Worm (Caenorhabditis elegans): ENCODE data around the gene F26F4.9.

Gene F26F4.9

ce11 chrIII:4912317-4912716 lies at the start of gene F26F4.9, which contains the start of gene cee-1:
Gene F26F4.9 (minus strand): TSS chrIII:4912521.
Gene cee-1 (plus strand): TSS chrIII:4912699.
- TF ChIP-seq sptf-1 (tag; optimal IDR thresholded peaks at IDR 0.05) (peak; percentile 17), nhr-12 (tag; optimal IDR thresholded peaks at IDR 0.05) (no peak), mls-2 (tag; optimal IDR thresholded peaks at IDR 0.05) (no peak), nhr-2 (tag; optimal IDR thresholded peaks at IDR 0.05) (no peak), ceh-39 (tag; optimal IDR thresholded peaks at IDR 0.05) (no peak), ces-1 (GFP tag; optimal IDR thresholded peaks at IDR 0.05) (peak; percentile 37), lsy-2 (tag; optimal IDR thresholded peaks at IDR 0.05) (no peak), drap-1 (GFP tag; optimal IDR thresholded peaks at IDR 0.05) (no peak), ham-2 (GFP tag; optimal IDR thresholded peaks at IDR 0.05) (no peak), tbx-8 (GFP tag; optimal IDR thresholded peaks at IDR 0.05) (no peak), unc-62 (GFP tag; optimal IDR thresholded peaks at IDR 0.05) (no peak)

- TF ChIP-seq ceh-39 (tag; optimal IDR thresholded peaks at IDR 0.05) (no peak), drap-1 (GFP tag; optimal IDR thresholded peaks at IDR 0.05) (no peak), mep-1 (tag; optimal IDR thresholded peaks at IDR 0.05) (no peak), ceh-43 (GFP tag; optimal IDR thresholded peaks at IDR 0.05) (no peak), ceh-83 (GFP tag; optimal IDR thresholded peaks at IDR 0.05) (no peak), mab-5 (tag; optimal IDR thresholded peaks at IDR 0.05) (no peak), tbx-8 (GFP tag; optimal IDR thresholded peaks at IDR 0.05) (no peak), zip-8 (tag; optimal IDR thresholded peaks at IDR 0.05) (no peak), M03D4.4 (tag; optimal IDR thresholded peaks at IDR 0.05) (no peak), elt-1 (tag; optimal IDR thresholded peaks at IDR 0.05; ENCODE audit: borderline replicate concordance, insufficient read depth) (no peak), lsy-2 (tag; optimal IDR thresholded peaks at IDR 0.05) (no peak)
Measured at ce11 chrIII:4961281-4961680, 49.0 kb upstream of the F26F4.9 start.

- no peak for TF ChIP-seq ceh-83 (GFP tag; optimal IDR thresholded peaks at IDR 0.05)
- TF ChIP-seq nhr-12 (tag; optimal IDR thresholded peaks at IDR 0.05): no peak
- TF ChIP-seq drap-1 (GFP tag; optimal IDR thresholded peaks at IDR 0.05): no peak
- no peak for TF ChIP-seq hlh-1 (tag; optimal IDR thresholded peaks at IDR 0.05)
- no peak for TF ChIP-seq ham-2 (GFP tag; optimal IDR thresholded peaks at IDR 0.05)
- TF ChIP-seq unc-62 (GFP tag; optimal IDR thresholded peaks at IDR 0.05): no peak
- no peak for TF ChIP-seq lin-32 (GFP tag; optimal IDR thresholded peaks at IDR 0.05)
- no peak for TF ChIP-seq snpc-4 (tag; optimal IDR thresholded peaks at IDR 0.05)
- TF ChIP-seq ceh-43 (GFP tag; optimal IDR thresholded peaks at IDR 0.05): no peak
- no peak for TF ChIP-seq elt-1 (tag; optimal IDR thresholded peaks at IDR 0.05; ENCODE audit: borderline replicate concordance, insufficient read depth)
- TF ChIP-seq nhr-2 (tag; optimal IDR thresholded peaks at IDR 0.05): no peak
- no peak for TF ChIP-seq cnd-1 (tag; optimal IDR thresholded peaks at IDR 0.05)
- no peak for TF ChIP-seq lin-13 (tag; optimal IDR thresholded peaks at IDR 0.05)
- no peak for TF ChIP-seq flh-1 (GFP tag; optimal IDR thresholded peaks at IDR 0.05)
- no peak for TF ChIP-seq sptf-1 (tag; optimal IDR thresholded peaks at IDR 0.05)
- no peak for TF ChIP-seq pha-4 (tag; optimal IDR thresholded peaks at IDR 0.05)
- no peak for TF ChIP-seq tbx-8 (GFP tag; optimal IDR thresholded peaks at IDR 0.05)
- no peak for TF ChIP-seq lsy-2 (tag; optimal IDR thresholded peaks at IDR 0.05)
- TF ChIP-seq unc-120 (tag; optimal IDR thresholded peaks at IDR 0.05; ENCODE audit: poor library complexity, severe bottlenecking): no peak
- no peak for TF ChIP-seq ces-1 (GFP tag; optimal IDR thresholded peaks at IDR 0.05)
Measured at ce11 chrIII:4960204-4960603, 47.9 kb upstream of the F26F4.9 start, which contains the start of gene C27F2.4. Gene C27F2.4 (minus strand): TSS chrIII:4960304.

- no peak for TF ChIP-seq flh-1 (GFP tag; optimal IDR thresholded peaks at IDR 0.05)
- no peak for TF ChIP-seq lin-32 (GFP tag; optimal IDR thresholded peaks at IDR 0.05)
- no peak for TF ChIP-seq ham-2 (GFP tag; optimal IDR thresholded peaks at IDR 0.05)
- TF ChIP-seq sem-2 (GFP tag; optimal IDR thresholded peaks at IDR 0.05): no peak
- no peak for TF ChIP-seq lin-13 (tag; optimal IDR thresholded peaks at IDR 0.05)
- TF ChIP-seq nhr-76 (tag; optimal IDR thresholded peaks at IDR 0.05): no peak
- no peak for TF ChIP-seq elt-3 (tag; optimal IDR thresholded peaks at IDR 0.05)
- no peak for TF ChIP-seq mls-2 (tag; optimal IDR thresholded peaks at IDR 0.05)
- TF ChIP-seq M03D4.4 (tag; optimal IDR thresholded peaks at IDR 0.05): no peak
- no peak for TF ChIP-seq elt-1 (tag; optimal IDR thresholded peaks at IDR 0.05; ENCODE audit: borderline replicate concordance, insufficient read depth)
- no peak for TF ChIP-seq hlh-1 (tag; optimal IDR thresholded peaks at IDR 0.05)
- no peak for TF ChIP-seq ceh-43 (GFP tag; optimal IDR thresholded peaks at IDR 0.05)
- TF ChIP-seq bed-3 (GFP tag; optimal IDR thresholded peaks at IDR 0.05): no peak
- no peak for TF ChIP-seq sptf-1 (tag; optimal IDR thresholded peaks at IDR 0.05)
- no peak for TF ChIP-seq nhr-12 (tag; optimal IDR thresholded peaks at IDR 0.05)
- TF ChIP-seq nhr-237 (tag; optimal IDR thresholded peaks at IDR 0.05): no peak
- TF ChIP-seq cnd-1 (tag; optimal IDR thresholded peaks at IDR 0.05): no peak
- TF ChIP-seq unc-120 (tag; optimal IDR thresholded peaks at IDR 0.05; ENCODE audit: poor library complexity, severe bottlenecking): no peak
- TF ChIP-seq snpc-4 (tag; optimal IDR thresholded peaks at IDR 0.05): no peak
- TF ChIP-seq blmp-1 (tag; optimal IDR thresholded peaks at IDR 0.05): no peak
Measured at ce11 chrIII:4956566-4956965, 44.2 kb upstream of the F26F4.9 start, which contains the start of gene C26E6.1. Gene C26E6.1 (plus strand): TSS chrIII:4956866.

Data from whole organism, mixed stage, embryonic.